Worm (Caenorhabditis elegans) whole organism, midembryonic: ENCODE results near the gene EGAP5.1.

Experiments used
- T22C8.4 ChIP-seq: fragments of 200-800 bp; sonication (Bioruptor generic); IDR thresholded peaks from 2 replicates; pipeline ENCODE4 v1.3.6; 2022; ENCODE audit warnings: missing genetic modification characterization, missing compliant biosample characterization
- cog-1 ChIP-seq: sonication (generic microtip); optimal IDR thresholded peaks from 2 replicates; lab custom pipeline; 2016; ENCODE audit warnings: missing genetic modification characterization, missing compliant biosample characterization
- klf-2 ChIP-seq: fragments of 200-800 bp; sonication (Bioruptor generic); conservative IDR thresholded peaks from 2 replicates; pipeline ENCODE4 v1.3.6; 2022; ENCODE audit warnings: missing genetic modification reagents, missing genetic modification characterization, missing compliant biosample characterization
- ztf-23 ChIP-seq: fragments of 200-800 bp; sonication (Bioruptor generic); IDR thresholded peaks from 2 replicates; pipeline ENCODE4 v1.3.6; 2022; ENCODE audit warnings: missing genetic modification reagents, missing genetic modification characterization, missing compliant biosample characterization

- TF ChIP-seq klf-2 (no peak), ztf-23 (GFP tag; lab: Robert Waterston, UW) (no peak), T22C8.4 (GFP tag; lab: Robert Waterston, UW) (no peak), cog-1 (tag; lab: Kevin White, UChicago) (no peak)
Measured at ce11 chrX:5120807-5121206, 42.0 kb upstream of the EGAP5.1 start.
